Fruit fly (Drosophila melanogaster): ENCODE measurements around the gene CG31789.

CG31789 gene

dm6 chr2L:18571724-18572427 lies 33.9 kb upstream of the CG31789 start (continued):
- TF ChIP-seq sqz (GFP tag; optimal IDR thresholded peaks at IDR 0.05), result no peak
- TF ChIP-seq Fer3 (tag; optimal IDR thresholded peaks at IDR 0.05), result no peak
- no peak for TF ChIP-seq sna (GFP tag; IDR thresholded peaks at IDR 0.05; ENCODE audit: partially characterized antibody)
- peak; percentile 91 for TF ChIP-seq Sry-β (GFP tag; optimal IDR thresholded peaks at IDR 0.05)
- TF ChIP-seq CG7786 (GFP tag; optimal IDR thresholded peaks at IDR 0.05), result no peak
- TF ChIP-seq CG11696 (GFP tag; IDR thresholded peaks at IDR 0.05), result no peak
- no peak for TF ChIP-seq CG12236 (GFP tag; optimal IDR thresholded peaks at IDR 0.05)

DNA sequence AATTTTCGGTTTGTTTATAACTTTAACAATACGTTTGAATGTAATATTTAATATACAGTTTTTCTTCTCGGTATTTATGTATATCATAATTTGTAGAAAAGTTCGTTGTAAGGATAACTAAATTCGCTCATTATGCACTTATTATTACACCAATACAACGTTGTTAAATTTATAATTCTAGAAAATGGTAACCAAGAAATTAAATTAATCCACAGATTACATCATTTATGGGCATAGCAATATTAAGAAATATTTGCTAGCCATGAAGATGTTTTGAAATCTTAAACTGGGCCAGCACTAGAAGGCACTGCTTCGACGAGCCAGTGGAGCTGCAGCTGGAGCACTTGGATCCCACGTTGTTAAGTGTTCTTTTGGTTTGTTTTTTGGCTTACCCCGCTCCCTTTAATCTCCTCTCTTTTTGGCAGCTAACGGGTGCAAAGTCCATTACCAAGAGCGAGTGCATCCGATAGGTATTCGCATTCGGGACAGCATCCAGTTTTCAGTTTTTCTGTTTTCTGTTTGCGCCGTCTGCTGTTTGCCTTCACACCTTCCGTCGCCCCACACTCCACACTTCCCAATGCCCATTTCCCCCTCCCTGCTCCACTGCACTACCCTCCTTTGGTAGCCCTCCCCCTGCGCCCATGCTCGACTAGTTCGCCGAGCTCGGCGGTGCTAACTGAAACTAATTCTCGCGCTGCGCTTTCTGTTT lies 33.1 kb upstream of the CG31789 start:
- TF ChIP-seq CG1602 (GFP tag; optimal IDR thresholded peaks at IDR 0.05), result no peak
- TF ChIP-seq bsh (GFP tag; optimal IDR thresholded peaks at IDR 0.05), result peak in 1 of 2 experiments; percentile 91
- TF ChIP-seq CG10543 (GFP tag; optimal IDR thresholded peaks at IDR 0.05), result no peak
- TF ChIP-seq nom (GFP tag; optimal IDR thresholded peaks at IDR 0.05), result peak; percentile 95
- peak; percentile 47; the same call in 1 of the 3 replicates for TF ChIP-seq otp (GFP tag; IDR thresholded peaks at IDR 0.05)
- TF ChIP-seq CG6689 (GFP tag; IDR thresholded peaks at IDR 0.05), result no peak
- TF ChIP-seq CG4854 (GFP tag; optimal IDR thresholded peaks at IDR 0.05), result no peak
- TF ChIP-seq prd (optimal IDR thresholded peaks at IDR 0.05), result peak in 1 of 2 experiments; percentile 33
- TF ChIP-seq prd (GFP tag; IDR thresholded peaks at IDR 0.05), result no peak
- no peak for TF ChIP-seq Dp (GFP tag; optimal IDR thresholded peaks at IDR 0.05)
- peak; percentile 10 for TF ChIP-seq Med (GFP tag)
- TF ChIP-seq CG17361 (GFP tag; IDR thresholded peaks at IDR 0.05), result no peak
- no peak for TF ChIP-seq pzg (GFP tag; optimal IDR thresholded peaks at IDR 0.05)
- 0 out of 2 replicates have a peak, but pooled peaks have one; percentile 24 for TF ChIP-seq gsb (GFP tag; IDR thresholded peaks at IDR 0.05)
- no peak for TF ChIP-seq Hr51 (GFP tag; optimal IDR thresholded peaks at IDR 0.05)
- TF ChIP-seq CG18011 (GFP tag; optimal IDR thresholded peaks at IDR 0.05), result no peak
- TF ChIP-seq crol (GFP tag; IDR thresholded peaks at IDR 0.05), result peak; percentile 93
- 0 out of 3 replicates have a peak, but pooled peaks have one; percentile 21 for TF ChIP-seq zfh1 (GFP tag; IDR thresholded peaks at IDR 0.05)
- TF ChIP-seq Drgx (GFP tag; IDR thresholded peaks at IDR 0.05), result peak; percentile 78
- peak; percentile 85 for TF ChIP-seq Sry-β (GFP tag; optimal IDR thresholded peaks at IDR 0.05)
- TF ChIP-seq CG6254 (GFP tag; optimal IDR thresholded peaks at IDR 0.05), result no peak
- TF ChIP-seq Scr (GFP tag; IDR thresholded peaks at IDR 0.05; ENCODE audit: partially characterized antibody), result no peak
- no peak for TF ChIP-seq CG7271 (tag; optimal IDR thresholded peaks at IDR 0.05)
- no peak for TF ChIP-seq CG16815 (GFP tag; optimal IDR thresholded peaks at IDR 0.05)
- TF ChIP-seq CG4282 (GFP tag; optimal IDR thresholded peaks at IDR 0.05), result no peak
- TF ChIP-seq CG7745 (tag; optimal IDR thresholded peaks at IDR 0.05), result no peak
- TF ChIP-seq CG15269 (tag; optimal IDR thresholded peaks at IDR 0.05), result no peak
- TF ChIP-seq rib (GFP tag; IDR thresholded peaks at IDR 0.05), result 0 out of 2 replicates have a peak, but pooled peaks have one; percentile 18
- TF ChIP-seq ara (GFP tag; IDR thresholded peaks at IDR 0.05), result no peak
- no peak for TF ChIP-seq CG17568 (GFP tag; optimal IDR thresholded peaks at IDR 0.05)
- 0 out of 2 replicates have a peak, but pooled peaks have one; percentile 28 for TF ChIP-seq ro (GFP tag; IDR thresholded peaks at IDR 0.05)
